Worm (Caenorhabditis elegans): ENCODE data around the gene hsp-43.

hsp-43 gene

ce11 chrX:6235443-6235842 is at the start of gene hsp-43:
Gene hsp-43, minus strand, starts transcription at chrX:6235543.
- TF ChIP-seq skn-1 (tag; optimal IDR thresholded peaks at IDR 0.05), result peak; percentile 19
- TF ChIP-seq pag-3 (tag; optimal IDR thresholded peaks at IDR 0.05; ENCODE audit: borderline replicate concordance, insufficient read depth), result no peak
- TF ChIP-seq C16A3.4 (tag; optimal IDR thresholded peaks at IDR 0.05), result no peak
- TF ChIP-seq unc-30 (tag; optimal IDR thresholded peaks at IDR 0.05), result no peak
- TF ChIP-seq lin-15B (tag; optimal IDR thresholded peaks at IDR 0.05), result no peak
- TF ChIP-seq efl-1 (optimal IDR thresholded peaks at IDR 0.05), result no peak
- TF ChIP-seq efl-1 (GFP tag; optimal IDR thresholded peaks at IDR 0.05 in 1 of 2), result no peak
- no peak for TF ChIP-seq fkh-8 (tag; optimal IDR thresholded peaks at IDR 0.05)
- TF ChIP-seq nhr-77 (tag; optimal IDR thresholded peaks at IDR 0.05), result no peak
- TF ChIP-seq nhr-84 (tag; optimal IDR thresholded peaks at IDR 0.05), result no peak
- TF ChIP-seq blmp-1 (tag; optimal IDR thresholded peaks at IDR 0.05), result peak; percentile 78
- TF ChIP-seq ceh-82 (tag; optimal IDR thresholded peaks at IDR 0.05), result no peak
- TF ChIP-seq jun-1 (tag; optimal IDR thresholded peaks at IDR 0.05), result no peak
- no peak for TF ChIP-seq dsc-1 (tag; optimal IDR thresholded peaks at IDR 0.05)

ce11 chrX:6280998-6281397 is 45.7 kb upstream of the hsp-43 start:
- TF ChIP-seq elt-2 (tag; optimal IDR thresholded peaks at IDR 0.05) (no peak), ceh-88 (GFP tag; IDR thresholded peaks at IDR 0.05) (no peak), ets-5 (GFP tag; IDR thresholded peaks at IDR 0.05) (no peak), mdl-1 (tag; optimal IDR thresholded peaks at IDR 0.05) (no peak), isw-1 (GFP tag; IDR thresholded peaks at IDR 0.05) (no peak), nhr-85 (tag) (peak; percentile 77), aly-2 (tag; optimal IDR thresholded peaks at IDR 0.05) (peak; percentile 56), nhr-90 (tag; optimal IDR thresholded peaks at IDR 0.05; ENCODE audit: poor library complexity) (peak; percentile 29), hlh-4 (tag; optimal IDR thresholded peaks at IDR 0.05) (no peak), ama-1 (optimal IDR thresholded peaks at IDR 0.05) (peak; percentile 79), nhr-237 (tag; optimal IDR thresholded peaks at IDR 0.05) (no peak), lin-14 (GFP tag; optimal IDR thresholded peaks at IDR 0.05) (peak; percentile 28), lin-35 (GFP tag; optimal IDR thresholded peaks at IDR 0.05) (no peak), sox-4 (tag; optimal IDR thresholded peaks at IDR 0.05) (no peak), efl-1 (optimal IDR thresholded peaks at IDR 0.05) (no peak), efl-1 (GFP tag; optimal IDR thresholded peaks at IDR 0.05 in 1 of 2) (no peak), pag-3 (tag; optimal IDR thresholded peaks at IDR 0.05; ENCODE audit: borderline replicate concordance, insufficient read depth) (no peak), unc-30 (tag; optimal IDR thresholded peaks at IDR 0.05) (no peak), unc-98 (GFP tag; IDR thresholded peaks at IDR 0.05) (no peak), grh-1 (GFP tag; IDR thresholded peaks at IDR 0.05) (no peak), elt-3 (tag; optimal IDR thresholded peaks at IDR 0.05) (peak in 1 of 6 experiments; percentile 53), blmp-1 (tag; optimal IDR thresholded peaks at IDR 0.05) (peak; percentile 3), C16A3.4 (tag; optimal IDR thresholded peaks at IDR 0.05) (no peak), lin-13 (GFP tag; optimal IDR thresholded peaks at IDR 0.05) (no peak), unc-130 (tag; optimal IDR thresholded peaks at IDR 0.05) (no peak), nhr-47 (tag; optimal IDR thresholded peaks at IDR 0.05) (peak; percentile 34), nhr-19 (GFP tag; conservative IDR thresholded peaks at IDR 0.05) (0 out of 2 replicates have a peak, but pooled peaks have one; percentile 17), nhr-71 (tag; optimal IDR thresholded peaks at IDR 0.05) (peak; percentile 13)

DNA sequence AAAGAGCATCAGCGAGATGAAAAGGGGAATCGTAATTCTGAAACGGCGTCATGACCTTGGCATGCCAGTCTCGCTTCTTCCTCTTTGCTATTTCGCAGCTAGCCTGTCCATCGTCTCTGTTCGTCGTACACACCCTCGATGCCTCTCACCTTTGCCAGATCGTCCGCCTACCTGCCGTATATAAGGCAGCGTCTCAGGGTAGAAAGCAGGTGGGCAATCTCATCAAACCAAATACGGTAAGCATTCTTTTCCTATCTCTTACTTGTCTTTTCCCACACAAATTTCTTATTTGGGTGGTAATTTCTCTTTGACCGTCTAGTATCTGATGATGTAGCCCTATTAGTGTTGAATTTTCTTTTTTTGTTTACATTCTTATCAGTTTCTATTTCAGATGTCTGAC is 44.3 kb upstream of the hsp-43 start, which contains the start of gene col-166:
Gene col-166, plus strand, starts transcription at position 392 of the 400 bp plus-strand sequence.
- TF ChIP-seq nhr-19 (GFP tag; conservative IDR thresholded peaks at IDR 0.05), result peak; percentile 18; the same call in 1 of the 2 replicates
- peak; percentile 64 for TF ChIP-seq snu-23 (GFP tag; optimal IDR thresholded peaks at IDR 0.05)
- peak; percentile 30 for TF ChIP-seq blmp-1 (tag; optimal IDR thresholded peaks at IDR 0.05)
- no peak for TF ChIP-seq pax-3 (tag; optimal IDR thresholded peaks at IDR 0.05)
- peak; percentile 43 for TF ChIP-seq tbx-2 (tag; optimal IDR thresholded peaks at IDR 0.05)
- peak in 3 of 6 experiments; percentile 40 to 45 (median 42) for TF ChIP-seq elt-3 (tag; optimal IDR thresholded peaks at IDR 0.05)
- peak in 1 of 2 experiments; percentile 27 for TF ChIP-seq mdl-1 (tag; optimal IDR thresholded peaks at IDR 0.05)
- peak; percentile 64 for TF ChIP-seq ama-1 (optimal IDR thresholded peaks at IDR 0.05)
- peak; percentile 23 for TF ChIP-seq mep-1 (tag; optimal IDR thresholded peaks at IDR 0.05)
- TF ChIP-seq nhr-90 (tag; optimal IDR thresholded peaks at IDR 0.05; ENCODE audit: poor library complexity), result peak; percentile 77
- no peak for TF ChIP-seq mef-2 (tag; optimal IDR thresholded peaks at IDR 0.05)
- peak in 1 of 2 experiments; percentile 31 for TF ChIP-seq lin-35 (GFP tag; optimal IDR thresholded peaks at IDR 0.05)
- peak; percentile 61 for TF ChIP-seq nhr-20 (tag; optimal IDR thresholded peaks at IDR 0.05)
- TF ChIP-seq nhr-47 (tag; optimal IDR thresholded peaks at IDR 0.05), result peak; percentile 52
- TF ChIP-seq nhr-71 (tag; optimal IDR thresholded peaks at IDR 0.05), result peak; percentile 56
- TF ChIP-seq pag-3 (tag; optimal IDR thresholded peaks at IDR 0.05; ENCODE audit: borderline replicate concordance, insufficient read depth), result peak; percentile 8
- no peak for TF ChIP-seq rnt-1 (tag; optimal IDR thresholded peaks at IDR 0.05)
- TF ChIP-seq nhr-85 (tag), result peak; percentile 93
- no peak for TF ChIP-seq ceh-8 (GFP tag; optimal IDR thresholded peaks at IDR 0.05)
- no peak for TF ChIP-seq ceh-90 (tag; optimal IDR thresholded peaks at IDR 0.05)
- TF ChIP-seq ceh-82 (tag; optimal IDR thresholded peaks at IDR 0.05), result no peak
- TF ChIP-seq lin-14 (GFP tag; optimal IDR thresholded peaks at IDR 0.05), result peak; percentile 72
- TF ChIP-seq grh-1 (GFP tag; IDR thresholded peaks at IDR 0.05), result 0 out of 2 replicates have a peak, but pooled peaks have one; percentile 21

Data from whole organism, L1 larva.